Worm (Caenorhabditis elegans) whole organism, L4/young adult: Measurements from ENCODE around the gene prdx-6.

Experiments used
- W03F9.2 ChIP-seq: fragments of 150-350 bp; optimal IDR thresholded peaks from 2 replicates; lab custom pipeline; 2014; ENCODE audit warnings: missing biosample characterization, missing genetic modification characterization
- dao-5 ChIP-seq: sonication (generic microtip); optimal IDR thresholded peaks from 2 replicates; lab custom pipeline; 2016; ENCODE audit warnings: missing genotype, missing genetic modification characterization, moderate library complexity, missing compliant biosample characterization
- him-1 ChIP-seq: sonication (generic microtip); optimal IDR thresholded peaks from 2 replicates; lab custom pipeline; 2016; ENCODE audit warnings: missing genotype, missing genetic modification reagents, missing genetic modification characterization, missing compliant biosample characterization

- TF ChIP-seq dao-5 (no peak), him-1 (tag; lab: Kevin White, UChicago) (no peak), W03F9.2 (tag; lab: Kevin White, UChicago) (no peak)
These were observed 19.0 kb downstream of the prdx-6 start, which contains the start of gene ints-13 for ce11 chrIV:237350-237749.
